Fruit fly (Drosophila melanogaster) whole organism, embryonic: Measurements from ENCODE around the gene CG32147.

ENCODE experiments used
- CG1024 ChIP-seq: fragments of 200-800 bp; sonication (Bioruptor generic); IDR thresholded peaks from 2 replicates; pipeline ENCODE4 v1.3.6; 2022; ENCODE audit warnings: missing biosample characterization, missing genetic modification characterization
- CG10979 ChIP-seq: fragments of 200-800 bp; sonication (Bioruptor generic); optimal IDR thresholded peaks from 2 replicates; lab custom pipeline; 2018; ENCODE audit warnings: missing biosample characterization, mild to moderate bottlenecking, missing genetic modification characterization, moderate library complexity
- CG11456 ChIP-seq: fragments of 200-800 bp; sonication (Bioruptor generic); IDR thresholded peaks from 3 replicates; pipeline ENCODE4 v1.3.6; 2022; ENCODE audit warnings: missing biosample characterization, missing genetic modification characterization
- CG12659 ChIP-seq: fragments of 200-800 bp; sonication (Bioruptor generic); optimal IDR thresholded peaks from 3 replicates; lab custom pipeline; 2017; ENCODE audit warnings: mild to moderate bottlenecking, missing biosample characterization, missing genetic modification reagents, missing genetic modification characterization
- CG14014 ChIP-seq: fragments of 200-800 bp; sonication (Bioruptor generic); IDR thresholded peaks from 2 replicates; pipeline ENCODE4 v1.3.6; 2022; ENCODE audit warnings: missing biosample characterization, missing genetic modification characterization
- CG14667 ChIP-seq: fragments of 200-800 bp; sonication (Bioruptor generic); IDR thresholded peaks from 2 replicates; pipeline ENCODE4 v1.3.6; 2022; ENCODE audit warnings: missing biosample characterization, missing genetic modification characterization
- CG1603 ChIP-seq: fragments of 200-800 bp; sonication (Bioruptor generic); optimal IDR thresholded peaks from 2 replicates; lab custom pipeline; 2019; ENCODE audit warnings: missing biosample characterization, mild to moderate bottlenecking, missing genetic modification characterization, moderate library complexity
- CG17186 ChIP-seq: fragments of 200-800 bp; sonication (Bioruptor generic); optimal IDR thresholded peaks from 3 replicates; lab custom pipeline; 2017; ENCODE audit warnings: missing biosample characterization, missing genetic modification reagents, missing genetic modification characterization
- CG17359 ChIP-seq: fragments of 200-800 bp; sonication (Bioruptor generic); optimal IDR thresholded peaks from 3 replicates; lab custom pipeline; 2018; ENCODE audit warnings: missing biosample characterization, mild to moderate bottlenecking, missing genetic modification characterization, moderate library complexity
- CG3065 ChIP-seq: fragments of 200-800 bp; sonication (Bioruptor generic); optimal IDR thresholded peaks from 2 replicates; lab custom pipeline; 2016; ENCODE audit warnings: missing biosample characterization, missing genetic modification characterization
- CG3407 ChIP-seq: fragments of 200-800 bp; sonication (Bioruptor generic); optimal IDR thresholded peaks from 2 replicates; lab custom pipeline; 2018; ENCODE audit warnings: missing biosample characterization, mild to moderate bottlenecking, missing genetic modification characterization
- CG34422 ChIP-seq: fragments of 200-800 bp; sonication (Bioruptor generic); IDR thresholded peaks from 3 replicates; pipeline ENCODE4 v1.3.6; 2022; ENCODE audit warnings: missing biosample characterization, missing genetic modification characterization
- CG7839 ChIP-seq: fragments of 200-800 bp; sonication (Bioruptor generic); optimal IDR thresholded peaks from 3 replicates; lab custom pipeline; 2018; ENCODE audit warnings: missing biosample characterization, mild to moderate bottlenecking, missing genetic modification characterization, moderate library complexity
- CG8290 ChIP-seq, 3 experiments: fragments of 200-800 bp; sonication (Bioruptor generic); optimal IDR thresholded peaks; 2 replicates each; lab custom pipeline; 2016 to 2019; ENCODE audit warnings: missing biosample characterization in 3 of 3, missing genetic modification characterization in 3 of 3, mild to moderate bottlenecking in 2 of 3, moderate library complexity in 1 of 3
- CG9215 ChIP-seq: fragments of 200-800 bp; sonication (Bioruptor generic); IDR thresholded peaks from 2 replicates; pipeline ENCODE4 v1.3.6; 2022; ENCODE audit warnings: missing biosample characterization, missing genetic modification characterization
- CG9609 ChIP-seq: fragments of 200-800 bp; sonication (Bioruptor generic); optimal IDR thresholded peaks from 3 replicates; lab custom pipeline; 2016; ENCODE audit warnings: missing biosample characterization, missing genetic modification characterization
- CG9797 ChIP-seq: fragments of 200-800 bp; sonication (Bioruptor generic); optimal IDR thresholded peaks from 3 replicates; lab custom pipeline; 2018; ENCODE audit warnings: missing biosample characterization, mild to moderate bottlenecking, missing genetic modification characterization
- Camta ChIP-seq: fragments of 200-800 bp; sonication (Bioruptor generic); optimal IDR thresholded peaks from 2 replicates; lab custom pipeline; 2016; ENCODE audit warnings: missing biosample characterization, missing genetic modification characterization
- Dek ChIP-seq: fragments of 200-800 bp; sonication (Bioruptor generic); optimal IDR thresholded peaks from 3 replicates; lab custom pipeline; 2019; ENCODE audit warnings: missing biosample characterization, mild to moderate bottlenecking, missing genetic modification characterization, moderate library complexity
- Dfd ChIP-seq, 2 experiments: fragments of >200 bp; optimal IDR thresholded peaks; 2 replicates each; lab custom pipeline; 2017; ENCODE audit warnings: missing biosample characterization in 2 of 2, missing genetic modification characterization in 2 of 2
- E2f2 ChIP-seq: fragments of 200-800 bp; sonication (Bioruptor generic); IDR thresholded peaks from 2 replicates; pipeline ENCODE4 v1.3.6; 2022; ENCODE audit warnings: missing biosample characterization, missing genetic modification characterization
- Fer1 ChIP-seq: fragments of 200-800 bp; sonication (Bioruptor generic); optimal IDR thresholded peaks from 2 replicates; lab custom pipeline; 2017; ENCODE audit warnings: missing biosample characterization, mild to moderate bottlenecking, missing genetic modification characterization
- HLH4C ChIP-seq: fragments of 200-800 bp; sonication (Bioruptor generic); IDR thresholded peaks from 3 replicates; pipeline ENCODE4 v1.3.6; 2022; ENCODE audit warnings: missing biosample characterization, missing genetic modification characterization; ENCODE audit not compliant: partially characterized antibody
- Hr39 ChIP-seq: fragments of >200 bp; optimal IDR thresholded peaks from 2 replicates; lab custom pipeline; 2017
- Kr ChIP-seq: fragments of 200-800 bp; sonication (Bioruptor generic); optimal IDR thresholded peaks from 2 replicates; lab custom pipeline; 2017; ENCODE audit warnings: missing biosample characterization, mild to moderate bottlenecking, missing genetic modification characterization
- MESR4 ChIP-seq: fragments of 200-800 bp; sonication (Bioruptor generic); optimal IDR thresholded peaks from 2 replicates; lab custom pipeline; 2018; ENCODE audit warnings: missing biosample characterization, mild to moderate bottlenecking, missing genetic modification characterization, moderate library complexity
- Max ChIP-seq: fragments of 200-800 bp; sonication (Bioruptor generic); optimal IDR thresholded peaks from 2 replicates; lab custom pipeline; 2016; ENCODE audit warnings: missing biosample characterization, mild to moderate bottlenecking, missing genetic modification characterization
- Myb ChIP-seq: fragments of 200-800 bp; sonication (Bioruptor generic); optimal IDR thresholded peaks from 2 replicates; lab custom pipeline; 2016; ENCODE audit warnings: missing biosample characterization, missing genetic modification characterization
- NC2α ChIP-seq: fragments of 200-800 bp; sonication (Bioruptor generic); optimal IDR thresholded peaks from 2 replicates; lab custom pipeline; 2016; ENCODE audit warnings: missing biosample characterization, missing genetic modification characterization
- NFAT ChIP-seq: fragments of 200-800 bp; sonication (Bioruptor generic); IDR thresholded peaks from 2 replicates; pipeline ENCODE4 v1.3.6; 2022; ENCODE audit warnings: missing biosample characterization, missing genetic modification characterization
- Xbp1 ChIP-seq: fragments of 200-800 bp; sonication (Bioruptor generic); optimal IDR thresholded peaks from 3 replicates; lab custom pipeline; 2016; ENCODE audit warnings: missing biosample characterization, mild to moderate bottlenecking, missing genetic modification characterization
- ash1 ChIP-seq: fragments of 200-800 bp; sonication (Bioruptor generic); optimal IDR thresholded peaks from 2 replicates; lab custom pipeline; 2018; ENCODE audit warnings: missing biosample characterization, mild to moderate bottlenecking, missing genetic modification characterization
- bab2 ChIP-seq: fragments of 200-800 bp; sonication (Bioruptor generic); optimal IDR thresholded peaks from 2 replicates; lab custom pipeline; 2016; ENCODE audit warnings: missing biosample characterization, missing genetic modification characterization
- cas ChIP-seq: fragments of 200-800 bp; sonication (Bioruptor generic); IDR thresholded peaks from 2 replicates; pipeline ENCODE4 v1.3.6; 2022; ENCODE audit warnings: missing biosample characterization, missing genetic modification characterization
- ewg ChIP-seq: fragments of 200-800 bp; sonication (Bioruptor generic); optimal IDR thresholded peaks from 3 replicates; lab custom pipeline; 2017; ENCODE audit warnings: mild to moderate bottlenecking, missing biosample characterization, missing genetic modification reagents, missing genetic modification characterization
- fd96Cb ChIP-seq: fragments of 200-800 bp; sonication (Bioruptor generic); optimal IDR thresholded peaks from 2 replicates; lab custom pipeline; 2018; ENCODE audit warnings: missing biosample characterization, mild to moderate bottlenecking, missing genetic modification characterization, moderate library complexity
- gcm2 ChIP-seq: fragments of 200-800 bp; sonication (Bioruptor generic); optimal IDR thresholded peaks from 2 replicates; lab custom pipeline; 2016; ENCODE audit warnings: missing biosample characterization, missing genetic modification characterization
- grau ChIP-seq: fragments of 200-800 bp; optimal IDR thresholded peaks from 3 replicates; lab custom pipeline; 2019; ENCODE audit warnings: missing biosample characterization, mild to moderate bottlenecking, missing genetic modification characterization, moderate library complexity
- gsb-n ChIP-seq: fragments of 200-800 bp; sonication (Bioruptor generic); optimal IDR thresholded peaks from 3 replicates; lab custom pipeline; 2018; ENCODE audit warnings: missing biosample characterization, mild to moderate bottlenecking, missing genetic modification characterization
- hb ChIP-seq: fragments of 200-800 bp; sonication (Bioruptor generic); IDR thresholded peaks from 3 replicates; pipeline ENCODE4 v1.3.6; 2022; ENCODE audit warnings: missing biosample characterization, missing genetic modification characterization; ENCODE audit not compliant: partially characterized antibody
- ind ChIP-seq: fragments of 200-800 bp; sonication (Bioruptor generic); optimal IDR thresholded peaks from 3 replicates; lab custom pipeline; 2016; ENCODE audit warnings: missing biosample characterization, missing genetic modification characterization
- insv ChIP-seq, 2 experiments: fragments of 200-800 bp; sonication (Bioruptor generic); optimal IDR thresholded peaks; 3 replicates each; lab custom pipeline; 2016 to 2018; ENCODE audit warnings: missing biosample characterization in 2 of 2, missing genetic modification characterization in 2 of 2
- inv ChIP-seq: fragments of 200-800 bp; sonication (Bioruptor generic); IDR thresholded peaks from 2 replicates; pipeline ENCODE4 v1.3.6; 2022; ENCODE audit warnings: missing biosample characterization, missing genetic modification characterization; ENCODE audit not compliant: partially characterized antibody
- kah ChIP-seq: fragments of 200-800 bp; sonication (Bioruptor generic); optimal IDR thresholded peaks from 2 replicates; lab custom pipeline; 2018; ENCODE audit warnings: missing biosample characterization, mild to moderate bottlenecking, missing genetic modification characterization
- ken ChIP-seq: fragments of 200-800 bp; sonication (Bioruptor generic); IDR thresholded peaks from 3 replicates; pipeline ENCODE4 v1.3.6; 2022; ENCODE audit warnings: missing biosample characterization, missing genetic modification characterization
- lab ChIP-seq: fragments of 200-800 bp; sonication (Bioruptor generic); optimal IDR thresholded peaks from 3 replicates; lab custom pipeline; 2017; ENCODE audit warnings: missing biosample characterization, missing genetic modification characterization, mild to moderate bottlenecking, moderate library complexity, missing genetic modification reagents
- nmo ChIP-seq: fragments of 200-800 bp; sonication (Bioruptor generic); optimal IDR thresholded peaks from 2 replicates; lab custom pipeline; 2018; ENCODE audit warnings: missing biosample characterization, mild to moderate bottlenecking, missing genetic modification characterization, moderate library complexity
- pnt ChIP-seq: fragments of 200-800 bp; sonication (Bioruptor generic); optimal IDR thresholded peaks from 3 replicates; lab custom pipeline; 2016; ENCODE audit warnings: missing biosample characterization, missing genetic modification characterization
- stwl ChIP-seq: fragments of 200-800 bp; sonication (Bioruptor generic); optimal IDR thresholded peaks from 3 replicates; lab custom pipeline; 2018; ENCODE audit warnings: missing biosample characterization, mild to moderate bottlenecking, missing genetic modification characterization, moderate library complexity
- vvl ChIP-seq: fragments of 200-800 bp; sonication (Bioruptor generic); IDR thresholded peaks from 2 replicates; pipeline ENCODE4 v1.3.6; 2022; ENCODE audit warnings: missing biosample characterization, missing genetic modification characterization
- zfh1 ChIP-seq: fragments of 200-800 bp; sonication (Bioruptor generic); IDR thresholded peaks from 3 replicates; pipeline ENCODE4 v1.3.6; 2022; ENCODE audit warnings: missing biosample characterization, missing genetic modification characterization

CG32147 gene

dm6 chr3L:15161549-15161948 lies 17.7 kb upstream of the CG32147 start, which contains the start of gene CG6878 (continued):
- TF ChIP-seq stwl (peak; percentile 93), kah (GFP tag; lab: Kevin White, UChicago) (peak; percentile 27), CG3407 (peak; percentile 4), pnt (GFP tag; lab: Kevin White, UChicago) (no peak), Myb (GFP tag; lab: Kevin White, UChicago) (no peak), gsb-n (peak; percentile 30), CG3065 (GFP tag; lab: Kevin White, UChicago) (no peak), grau (tag; lab: Kevin White, UChicago) (peak; percentile 38), zfh1 (GFP tag; lab: Robert Waterston, UW) (no peak), MESR4 (GFP tag; lab: Kevin White, UChicago) (peak; percentile 79), gcm2 (GFP tag; lab: Kevin White, UChicago) (no peak), ken (no peak), ash1 (GFP tag; lab: Kevin White, UChicago) (no peak), CG9797 (GFP tag; lab: Kevin White, UChicago) (peak; percentile 33), bab2 (no peak), CG14014 (GFP tag; lab: Robert Waterston, UW) (peak; percentile 24; the same call in 1 of the 2 replicates), CG10979 (tag; lab: Kevin White, UChicago) (peak; percentile 8), ewg (GFP tag; lab: Kevin White, UChicago) (no peak), nmo (peak; percentile 43), inv (GFP tag; lab: Robert Waterston, UW) (no peak), fd96Cb (tag; lab: Kevin White, UChicago) (no peak), CG8290 (GFP tag; optimal IDR thresholded peaks at IDR 0.05; lab: Kevin White, UChicago) (no peak), CG8290 (tag; optimal IDR thresholded peaks at IDR 0.05; lab: Kevin White, UChicago) (no peak), lab (no peak), ind (GFP tag; lab: Kevin White, UChicago) (no peak), CG9609 (GFP tag; lab: Kevin White, UChicago) (no peak), Fer1 (peak; percentile 44), CG34422 (GFP tag; lab: Robert Waterston, UW) (no peak; the same call in 2 of the 3 replicates), Max (peak; percentile 3), Dfd (GFP tag; optimal IDR thresholded peaks at IDR 0.05; lab: Kevin White, UChicago) (no peak), CG1024 (no peak), hb (GFP tag; lab: Robert Waterston, UW) (no peak), CG17359 (peak; percentile 44), CG7839 (tag; lab: Kevin White, UChicago) (peak; percentile 27), HLH4C (GFP tag; lab: Robert Waterston, UW) (peak; percentile 18; the same call in 1 of the 3 replicates), CG1603 (tag; lab: Kevin White, UChicago) (peak; percentile 61), NFAT (GFP tag; lab: Robert Waterston, UW) (no peak), Hr39 (lab: Kevin White, UChicago) (no peak), CG14667 (GFP tag; lab: Robert Waterston, UW) (no peak), E2f2 (GFP tag; lab: Robert Waterston, UW) (peak; percentile 97), CG11456 (peak; percentile 70; the same call in 2 of the 3 replicates), vvl (GFP tag; lab: Robert Waterston, UW) (peak; percentile 45), cas (GFP tag; lab: Robert Waterston, UW) (no peak), insv (GFP tag; optimal IDR thresholded peaks at IDR 0.05; lab: Kevin White, UChicago) (peak in 1 of 2 experiments; percentile 31), Dek (tag; lab: Kevin White, UChicago) (peak; percentile 39), CG12659 (GFP tag; lab: Kevin White, UChicago) (peak; percentile 63), CG17186 (GFP tag; lab: Kevin White, UChicago) (peak; percentile 32), NC2α (no peak), Camta (GFP tag; lab: Kevin White, UChicago) (no peak), Xbp1 (GFP tag; lab: Kevin White, UChicago) (peak; percentile 24), Kr (GFP tag; lab: Kevin White, UChicago) (no peak), CG9215 (GFP tag; lab: Robert Waterston, UW) (no peak)
